Fruit fly (Drosophila melanogaster) Kc167 (cell line): ENCODE data around the gene CG10958.

ENCODE experiments used
- Myc ChIP-seq: fragments of >200 bp; optimal IDR thresholded peaks from 2 replicates; lab custom pipeline; 2017; ENCODE audit warnings: missing external identifiers
- h ChIP-seq: fragments of >200 bp; optimal IDR thresholded peaks from 3 replicates; lab custom pipeline; 2018; ENCODE audit warnings: missing external identifiers
- insv ChIP-seq: fragments of >200 bp; optimal IDR thresholded peaks from 3 replicates; lab custom pipeline; 2018; ENCODE audit warnings: missing external identifiers
- psq ChIP-seq: fragments of >200 bp; optimal IDR thresholded peaks from 2 replicates; lab custom pipeline; 2017; ENCODE audit warnings: missing external identifiers

- TF ChIP-seq psq (lab: Kevin White, UChicago) (no peak), insv (no peak), h (lab: Kevin White, UChicago) (no peak), Myc (no peak)
Measured at dm6 chrX:8165608-8166007, 33.5 kb downstream of the CG10958 start, which contains the start of gene Or7a.
